Worm (Caenorhabditis elegans) whole organism, L1 larva: ENCODE data around the gene clec-185.
"Not testable (repeated sequence)": the region's sequence is repeated elsewhere in the genome, so short reads cannot be mapped to it uniquely, and the experiment has no call there.

Experiments
- lin-14 ChIP-seq: fragments of 200-800 bp; sonication (Bioruptor generic); optimal IDR thresholded peaks from 2 replicates; lab custom pipeline; 2018; ENCODE audit warnings: mild to moderate bottlenecking, missing genetic modification characterization, moderate library complexity, missing compliant biosample characterization
- lin-39 ChIP-seq: fragments of 150-350 bp; optimal IDR thresholded peaks from 2 replicates; lab custom pipeline; 2014; ENCODE audit warnings: missing biosample characterization, missing genetic modification reagents, missing genetic modification characterization
- mdl-1 ChIP-seq, 2 experiments: fragments of 150-350 bp; optimal IDR thresholded peaks; 2 replicates each; lab custom pipeline; 2014 to 2017; ENCODE audit warnings: missing biosample characterization in 2 of 2, missing genetic modification characterization in 2 of 2, inconsistent platforms in 1 of 2
- nhr-12 ChIP-seq: sonication (generic microtip); optimal IDR thresholded peaks from 2 replicates; lab custom pipeline; 2017; ENCODE audit warnings: missing biosample characterization, missing genetic modification characterization
- nhr-237 ChIP-seq: fragments of 150-350 bp; optimal IDR thresholded peaks from 2 replicates; lab custom pipeline; 2014; ENCODE audit warnings: missing biosample characterization, missing genetic modification characterization
- unc-62 ChIP-seq: fragments of 150-350 bp; optimal IDR thresholded peaks from 2 replicates; lab custom pipeline; 2014; ENCODE audit warnings: missing biosample characterization, missing genetic modification reagents, missing genetic modification characterization
- ztf-4 ChIP-seq: fragments of 150-350 bp; optimal IDR thresholded peaks from 2 replicates; lab custom pipeline; 2014; ENCODE audit warnings: missing biosample characterization, missing genetic modification characterization

ce11 chrIV:12484479-12484878 lies 46.0 kb downstream of the clec-185 start, which contains the start of gene T04A11.4:
- not testable (repeated sequence) for TF ChIP-seq lin-14 (GFP tag; lab: Kevin White, UChicago); lin-39 (tag; lab: Kevin White, UChicago); ztf-4 (tag; lab: Kevin White, UChicago); unc-62 (GFP tag; lab: Kevin White, UChicago); nhr-237 (tag; lab: Kevin White, UChicago); nhr-12 (tag; lab: Kevin White, UChicago); mdl-1 (tag; optimal IDR thresholded peaks at IDR 0.05; lab: Kevin White, UChicago)
